Worm (Caenorhabditis elegans): Measurements from ENCODE around the gene abcf-3.

DNA sequence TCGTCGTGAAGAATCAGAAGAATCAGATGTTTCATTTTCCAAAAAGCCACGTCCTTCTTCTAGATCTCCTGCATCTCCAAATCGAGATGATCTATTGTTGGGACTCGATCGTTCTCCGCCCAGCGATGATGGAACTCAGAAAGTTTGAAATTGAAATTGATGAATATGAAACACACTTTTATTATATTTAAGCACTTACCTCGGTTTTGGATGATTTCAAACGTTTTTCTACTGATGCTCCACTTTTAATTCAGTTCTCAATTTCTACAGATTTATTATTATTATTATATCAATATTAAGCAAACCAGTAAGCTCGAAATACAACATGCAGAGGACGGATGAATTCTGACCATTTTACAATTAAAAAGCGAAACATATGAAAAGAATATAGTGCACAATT is 18.6 kb upstream of the abcf-3 start:
- TF ChIP-seq unc-42 (tag; optimal IDR thresholded peaks at IDR 0.05) = no peak
- no peak for TF ChIP-seq pag-3 (tag; optimal IDR thresholded peaks at IDR 0.05; ENCODE audit: borderline replicate concordance)
- no peak for TF ChIP-seq elt-2 (tag; optimal IDR thresholded peaks at IDR 0.05)
- TF ChIP-seq ceh-18 (tag; optimal IDR thresholded peaks at IDR 0.05) = no peak

Measured in whole organism, late embryonic.